Comparison of ENCODE assay signal across 1 fruit fly cellular context in the genomic region with DNA sequence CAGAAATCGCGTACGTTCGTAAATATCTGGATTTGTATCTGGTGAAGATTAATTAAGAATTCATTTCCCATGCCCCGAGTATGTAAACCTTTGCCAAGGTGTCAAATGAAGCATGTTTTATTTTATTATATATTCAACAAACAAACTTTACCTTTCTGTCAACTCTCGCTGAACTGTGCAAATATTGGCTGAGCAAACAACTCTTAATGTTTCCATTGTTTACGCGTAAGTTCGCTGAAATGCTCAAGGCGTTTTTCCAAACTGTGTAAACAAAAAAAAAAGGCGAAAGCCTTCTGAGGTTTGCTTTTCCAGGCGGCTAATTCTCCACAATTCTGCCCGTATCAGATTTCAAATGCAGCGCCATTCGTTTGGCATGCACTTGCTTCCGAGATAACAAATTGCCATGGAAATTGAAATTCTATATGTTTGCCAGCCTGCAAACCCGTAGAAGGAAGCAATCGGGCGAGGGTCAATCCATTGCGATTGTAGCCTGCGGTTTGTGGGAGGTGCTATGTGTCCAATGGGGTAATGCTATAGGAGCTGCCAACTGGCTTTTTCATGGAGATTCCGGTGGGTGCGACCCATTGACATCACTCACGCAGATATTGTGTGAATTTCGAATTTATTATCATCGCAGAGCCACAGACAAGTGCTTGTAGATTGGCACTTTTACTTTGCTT.
TF ChIP-seq lines count a peak whose summit lies in the region.

No protein-coding gene starts in this region.

TF ChIP-seq in whole organism, embryonic, 481 proteins besides CTCF, POLR2A, EP300 and RAD21 (continued from another document and continues in another):
- TF ChIP-seq unpg (GFP tag; optimal IDR thresholded peaks at IDR 0.05; lab: Kevin White, UChicago) = peak; percentile 65
- TF ChIP-seq run (tag; optimal IDR thresholded peaks at IDR 0.05; lab: Kevin White, UChicago) = peak; percentile 13
- no peak for TF ChIP-seq Lim3 (GFP tag; IDR thresholded peaks at IDR 0.05; lab: Robert Waterston, UW)
- no peak for TF ChIP-seq Myb (GFP tag; optimal IDR thresholded peaks at IDR 0.05; lab: Kevin White, UChicago)
- peak; percentile 80 for TF ChIP-seq CG12659 (GFP tag; optimal IDR thresholded peaks at IDR 0.05; lab: Kevin White, UChicago)
- peak; percentile 30 for TF ChIP-seq CG8359 (GFP tag; optimal IDR thresholded peaks at IDR 0.05; lab: Kevin White, UChicago; ENCODE audit: borderline replicate concordance)
- peak; percentile 11 for TF ChIP-seq CG15601 (tag; optimal IDR thresholded peaks at IDR 0.05; lab: Kevin White, UChicago)
- no peak for TF ChIP-seq Hr78 (GFP tag; optimal IDR thresholded peaks at IDR 0.05; lab: Kevin White, UChicago)
- TF ChIP-seq Antp (GFP tag; optimal IDR thresholded peaks at IDR 0.05; lab: Kevin White, UChicago) = no peak
- peak; percentile 21 for TF ChIP-seq Ets97D (GFP tag; optimal IDR thresholded peaks at IDR 0.05; lab: Kevin White, UChicago)
- TF ChIP-seq phol (tag; optimal IDR thresholded peaks at IDR 0.05; lab: Kevin White, UChicago) = no peak
- peak; percentile 68 for TF ChIP-seq CG9932 (GFP tag; IDR thresholded peaks at IDR 0.05; lab: Robert Waterston, UW)
- peak in 1 of 2 experiments; percentile 78 for TF ChIP-seq dpn (GFP tag; optimal IDR thresholded peaks at IDR 0.05; lab: Kevin White, UChicago)
- no peak for TF ChIP-seq CG17829 (tag; optimal IDR thresholded peaks at IDR 0.05; lab: Kevin White, UChicago)
- TF ChIP-seq Sry-δ (GFP tag; optimal IDR thresholded peaks at IDR 0.05; lab: Kevin White, UChicago) = peak; percentile 19
- peak; percentile 79 for TF ChIP-seq CG12299 (tag; optimal IDR thresholded peaks at IDR 0.05; lab: Kevin White, UChicago)
- no peak for TF ChIP-seq CG32772 (GFP tag; IDR thresholded peaks at IDR 0.05; lab: Robert Waterston, UW)
- no peak for TF ChIP-seq CG42726 (GFP tag; IDR thresholded peaks at IDR 0.05; lab: Robert Waterston, UW; ENCODE audit: partially characterized antibody)
- TF ChIP-seq ttk (GFP tag; IDR thresholded peaks at IDR 0.05; lab: Robert Waterston, UW) = no peak
- TF ChIP-seq CG13123 (GFP tag; optimal IDR thresholded peaks at IDR 0.05; lab: Kevin White, UChicago) = peak; percentile 12
- peak; percentile 66; the same call in 1 of the 3 replicates for TF ChIP-seq so (GFP tag; IDR thresholded peaks at IDR 0.05; lab: Robert Waterston, UW)
- TF ChIP-seq dimm (GFP tag; IDR thresholded peaks at IDR 0.05; lab: Robert Waterston, UW) = no peak
- TF ChIP-seq dati (GFP tag; IDR thresholded peaks at IDR 0.05; lab: Robert Waterston, UW) = no peak
- TF ChIP-seq Usf (GFP tag; optimal IDR thresholded peaks at IDR 0.05; lab: Kevin White, UChicago) = peak; percentile 14
- no peak for TF ChIP-seq trh (GFP tag; optimal IDR thresholded peaks at IDR 0.05; lab: Kevin White, UChicago)
- peak; percentile 33 for TF ChIP-seq pb (GFP tag; optimal IDR thresholded peaks at IDR 0.05; lab: Kevin White, UChicago)
- TF ChIP-seq slou (GFP tag; optimal IDR thresholded peaks at IDR 0.05; lab: Kevin White, UChicago) = no peak
- no peak for TF ChIP-seq pum (GFP tag; optimal IDR thresholded peaks at IDR 0.05; lab: Kevin White, UChicago)
- no peak for TF ChIP-seq Doc2 (GFP tag; IDR thresholded peaks at IDR 0.05; lab: Robert Waterston, UW)
- peak; percentile 38 for TF ChIP-seq CG7786 (GFP tag; optimal IDR thresholded peaks at IDR 0.05; lab: Kevin White, UChicago)
- TF ChIP-seq tio (GFP tag; optimal IDR thresholded peaks at IDR 0.05; lab: Kevin White, UChicago) = no peak
- TF ChIP-seq sug (tag; optimal IDR thresholded peaks at IDR 0.05; lab: Kevin White, UChicago) = no peak
- no peak for TF ChIP-seq Hr3 (GFP tag; optimal IDR thresholded peaks at IDR 0.05; lab: Kevin White, UChicago)
- no peak for TF ChIP-seq Gug (GFP tag; IDR thresholded peaks at IDR 0.05; lab: Robert Waterston, UW)
- no peak for TF ChIP-seq Scr (GFP tag; IDR thresholded peaks at IDR 0.05; lab: Robert Waterston, UW; ENCODE audit: partially characterized antibody)
- no peak for TF ChIP-seq CG7357 (GFP tag; IDR thresholded peaks at IDR 0.05; lab: Robert Waterston, UW)
- TF ChIP-seq ATbp (GFP tag; optimal IDR thresholded peaks at IDR 0.05; lab: Kevin White, UChicago) = peak; percentile 76
- TF ChIP-seq Eip74EF (GFP tag; optimal IDR thresholded peaks at IDR 0.05; lab: Kevin White, UChicago) = peak in 1 of 2 experiments; percentile 46
- no peak for TF ChIP-seq ro (GFP tag; IDR thresholded peaks at IDR 0.05; lab: Robert Waterston, UW)
- TF ChIP-seq E2f2 (GFP tag; IDR thresholded peaks at IDR 0.05; lab: Robert Waterston, UW) = peak; percentile 35; the same call in 1 of the 2 replicates
- peak; percentile 38 for TF ChIP-seq fu2 (GFP tag; optimal IDR thresholded peaks at IDR 0.05; lab: Kevin White, UChicago)
- no peak for TF ChIP-seq prd (optimal IDR thresholded peaks at IDR 0.05; lab: Kevin White, UChicago)
- no peak for TF ChIP-seq prd (GFP tag; IDR thresholded peaks at IDR 0.05; lab: Robert Waterston, UW)
- TF ChIP-seq GATAe (GFP tag; conservative IDR thresholded peaks at IDR 0.05; lab: Robert Waterston, UW) = no peak
- no peak for TF ChIP-seq ab (GFP tag; optimal IDR thresholded peaks at IDR 0.05; lab: Kevin White, UChicago)
- no peak for TF ChIP-seq CG4730 (GFP tag; IDR thresholded peaks at IDR 0.05; lab: Robert Waterston, UW)
- peak; percentile 51 for TF ChIP-seq fd64A (GFP tag; optimal IDR thresholded peaks at IDR 0.05; lab: Kevin White, UChicago)
- peak; percentile 3 for TF ChIP-seq CG8944 (GFP tag; optimal IDR thresholded peaks at IDR 0.05; lab: Kevin White, UChicago)
- peak; percentile 57 for TF ChIP-seq CG15696 (tag; optimal IDR thresholded peaks at IDR 0.05; lab: Kevin White, UChicago)
- TF ChIP-seq Lhr (GFP tag; optimal IDR thresholded peaks at IDR 0.05; lab: Kevin White, UChicago) = no peak
- peak; percentile 59 for TF ChIP-seq CG17385 (GFP tag; optimal IDR thresholded peaks at IDR 0.05; lab: Kevin White, UChicago)
- peak; percentile 66 for TF ChIP-seq ems (GFP tag; optimal IDR thresholded peaks at IDR 0.05; lab: Kevin White, UChicago)
- TF ChIP-seq lilli (GFP tag; optimal IDR thresholded peaks at IDR 0.05; lab: Kevin White, UChicago) = peak; percentile 49
- TF ChIP-seq CG17802 (tag; optimal IDR thresholded peaks at IDR 0.05; lab: Kevin White, UChicago) = no peak
- TF ChIP-seq bsh (GFP tag; optimal IDR thresholded peaks at IDR 0.05; lab: Kevin White, UChicago) = no peak
- peak; percentile 71 for TF ChIP-seq CG12744 (GFP tag; optimal IDR thresholded peaks at IDR 0.05; lab: Kevin White, UChicago)
- TF ChIP-seq Fer1 (GFP tag; optimal IDR thresholded peaks at IDR 0.05; lab: Kevin White, UChicago) = peak; percentile 92
- peak; percentile 47; the same call in 1 of the 2 replicates for TF ChIP-seq Nf-YA (GFP tag; IDR thresholded peaks at IDR 0.05; lab: Robert Waterston, UW)
- 0 out of 3 replicates have a peak, but pooled peaks have one; percentile 9 for TF ChIP-seq otp (GFP tag; IDR thresholded peaks at IDR 0.05; lab: Robert Waterston, UW)
- TF ChIP-seq danr (GFP tag; IDR thresholded peaks at IDR 0.05; lab: Robert Waterston, UW) = no peak
- no peak for TF ChIP-seq CG18764 (GFP tag; optimal IDR thresholded peaks at IDR 0.05; lab: Kevin White, UChicago)
- TF ChIP-seq Hey (tag; optimal IDR thresholded peaks at IDR 0.05; lab: Kevin White, UChicago) = peak; percentile 77
- TF ChIP-seq zen2 (GFP tag; IDR thresholded peaks at IDR 0.05; lab: Robert Waterston, UW; ENCODE audit: partially characterized antibody) = no peak
- TF ChIP-seq hth (optimal IDR thresholded peaks at IDR 0.05; lab: Kevin White, UChicago) = no peak
- no peak for TF ChIP-seq CG3726 (GFP tag; IDR thresholded peaks at IDR 0.05; lab: Robert Waterston, UW)
- no peak for TF ChIP-seq MESR4 (GFP tag; optimal IDR thresholded peaks at IDR 0.05; lab: Kevin White, UChicago)
- peak; percentile 77 for TF ChIP-seq CG17359 (tag; optimal IDR thresholded peaks at IDR 0.05; lab: Kevin White, UChicago)
- TF ChIP-seq lmd (GFP tag; IDR thresholded peaks at IDR 0.05; lab: Robert Waterston, UW) = no peak; the same call in 1 of the 2 replicates
- peak; percentile 17 for TF ChIP-seq CG13775 (GFP tag; optimal IDR thresholded peaks at IDR 0.05; lab: Kevin White, UChicago)
- TF ChIP-seq emc (GFP tag; optimal IDR thresholded peaks at IDR 0.05; lab: Kevin White, UChicago) = peak; percentile 42
- no peak for TF ChIP-seq az2 (GFP tag; optimal IDR thresholded peaks at IDR 0.05; lab: Kevin White, UChicago)
- TF ChIP-seq her (GFP tag; optimal IDR thresholded peaks at IDR 0.05; lab: Kevin White, UChicago) = peak; percentile 53
- no peak for TF ChIP-seq CG4820 (GFP tag; optimal IDR thresholded peaks at IDR 0.05; lab: Kevin White, UChicago)
- peak; percentile 57; the same call in 1 of the 2 replicates for TF ChIP-seq Xrp1 (GFP tag; IDR thresholded peaks at IDR 0.05; lab: Robert Waterston, UW)
- TF ChIP-seq CG2712 (tag; optimal IDR thresholded peaks at IDR 0.05; lab: Kevin White, UChicago) = no peak
- TF ChIP-seq mld (GFP tag; IDR thresholded peaks at IDR 0.05; lab: Robert Waterston, UW; ENCODE audit: partially characterized antibody) = no peak
- TF ChIP-seq Dp (GFP tag; optimal IDR thresholded peaks at IDR 0.05; lab: Kevin White, UChicago) = no peak
- peak; percentile 25; the same call in 1 of the 3 replicates for TF ChIP-seq tgo (GFP tag; IDR thresholded peaks at IDR 0.05; lab: Robert Waterston, UW)
- peak; percentile 46 for TF ChIP-seq pfk (GFP tag; optimal IDR thresholded peaks at IDR 0.05; lab: Kevin White, UChicago)
- TF ChIP-seq Mrtf (GFP tag; IDR thresholded peaks at IDR 0.05; lab: Robert Waterston, UW) = 0 out of 3 replicates have a peak, but pooled peaks have one; percentile 11
- peak; percentile 19 for TF ChIP-seq fd96Cb (tag; optimal IDR thresholded peaks at IDR 0.05; lab: Kevin White, UChicago)
- TF ChIP-seq hbn (GFP tag; IDR thresholded peaks at IDR 0.05; lab: Robert Waterston, UW; ENCODE audit: partially characterized antibody) = no peak
- TF ChIP-seq CG5953 (GFP tag; IDR thresholded peaks at IDR 0.05; lab: Robert Waterston, UW) = 0 out of 2 replicates have a peak, but pooled peaks have one; percentile 50
- peak; percentile 27; the same call in 1 of the 2 replicates for TF ChIP-seq HLH3B (GFP tag; IDR thresholded peaks at IDR 0.05; lab: Robert Waterston, UW)
- no peak for TF ChIP-seq amos (GFP tag; IDR thresholded peaks at IDR 0.05; lab: Robert Waterston, UW; ENCODE audit: partially characterized antibody)
- TF ChIP-seq twi (tag; optimal IDR thresholded peaks at IDR 0.05; lab: Kevin White, UChicago) = no peak
- no peak for TF ChIP-seq br (optimal IDR thresholded peaks at IDR 0.05; lab: Kevin White, UChicago)
- TF ChIP-seq CG31388 (GFP tag; optimal IDR thresholded peaks at IDR 0.05; lab: Kevin White, UChicago) = peak; percentile 16
- TF ChIP-seq rib (GFP tag; IDR thresholded peaks at IDR 0.05; lab: Robert Waterston, UW) = peak; percentile 93
- TF ChIP-seq grn (GFP tag; optimal IDR thresholded peaks at IDR 0.05; lab: Kevin White, UChicago) = peak; percentile 57
- peak; percentile 78 for TF ChIP-seq CG9817 (tag; optimal IDR thresholded peaks at IDR 0.05; lab: Kevin White, UChicago)
- peak; percentile 94 for TF ChIP-seq Hmr (GFP tag; optimal IDR thresholded peaks at IDR 0.05; lab: Kevin White, UChicago)
- TF ChIP-seq CG3995 (GFP tag; optimal IDR thresholded peaks at IDR 0.05; lab: Kevin White, UChicago) = peak; percentile 62
- TF ChIP-seq CG8478 (optimal IDR thresholded peaks at IDR 0.05; lab: Kevin White, UChicago) = no peak
- TF ChIP-seq gfzf (GFP tag; optimal IDR thresholded peaks at IDR 0.05; lab: Kevin White, UChicago) = no peak
- no peak for TF ChIP-seq sna (GFP tag; IDR thresholded peaks at IDR 0.05; lab: Robert Waterston, UW; ENCODE audit: partially characterized antibody)
- TF ChIP-seq Atf-2 (GFP tag; optimal IDR thresholded peaks at IDR 0.05; lab: Kevin White, UChicago) = no peak
- TF ChIP-seq CG1024 (GFP tag; IDR thresholded peaks at IDR 0.05; lab: Robert Waterston, UW) = no peak
- peak; percentile 88 for TF ChIP-seq Fer3 (tag; optimal IDR thresholded peaks at IDR 0.05; lab: Kevin White, UChicago)
- peak; percentile 63 for TF ChIP-seq CG33213 (GFP tag; optimal IDR thresholded peaks at IDR 0.05; lab: Kevin White, UChicago)
- no peak for TF ChIP-seq gcm (GFP tag; optimal IDR thresholded peaks at IDR 0.05; lab: Kevin White, UChicago)
- peak; percentile 78 for TF ChIP-seq cwo (GFP tag; optimal IDR thresholded peaks at IDR 0.05; lab: Kevin White, UChicago)
- peak; percentile 80 for TF ChIP-seq Dek (tag; optimal IDR thresholded peaks at IDR 0.05; lab: Kevin White, UChicago)
- TF ChIP-seq CG3163 (GFP tag; optimal IDR thresholded peaks at IDR 0.05; lab: Kevin White, UChicago) = peak; percentile 16
- TF ChIP-seq CoRest (tag; optimal IDR thresholded peaks at IDR 0.05; lab: Kevin White, UChicago) = peak; percentile 62
- TF ChIP-seq CG15269 (tag; optimal IDR thresholded peaks at IDR 0.05; lab: Kevin White, UChicago) = peak; percentile 67
- TF ChIP-seq Poxn (GFP tag; IDR thresholded peaks at IDR 0.05; lab: Robert Waterston, UW) = peak; percentile 41; the same call in 1 of the 2 replicates
- TF ChIP-seq D19A (tag; optimal IDR thresholded peaks at IDR 0.05; lab: Kevin White, UChicago) = no peak
- TF ChIP-seq sim (GFP tag; IDR thresholded peaks at IDR 0.05; lab: Robert Waterston, UW) = 0 out of 2 replicates have a peak, but pooled peaks have one; percentile 26
- no peak for TF ChIP-seq dmrt11E (tag; optimal IDR thresholded peaks at IDR 0.05; lab: Kevin White, UChicago)
- TF ChIP-seq CG15011 (GFP tag; optimal IDR thresholded peaks at IDR 0.05; lab: Kevin White, UChicago) = peak; percentile 92
- no peak for TF ChIP-seq CG2202 (tag; optimal IDR thresholded peaks at IDR 0.05; lab: Kevin White, UChicago)
- no peak for TF ChIP-seq CG1603 (tag; optimal IDR thresholded peaks at IDR 0.05; lab: Kevin White, UChicago)
- peak; percentile 33 for TF ChIP-seq slbo (GFP tag; IDR thresholded peaks at IDR 0.05; lab: Robert Waterston, UW)
- TF ChIP-seq CG9797 (GFP tag; optimal IDR thresholded peaks at IDR 0.05; lab: Kevin White, UChicago) = no peak
- no peak for TF ChIP-seq cg (GFP tag; optimal IDR thresholded peaks at IDR 0.05; lab: Kevin White, UChicago)
- TF ChIP-seq CG9215 (GFP tag; IDR thresholded peaks at IDR 0.05; lab: Robert Waterston, UW) = no peak
- no peak for TF ChIP-seq HLHmδ (GFP tag; optimal IDR thresholded peaks at IDR 0.05; lab: Kevin White, UChicago)
- peak; percentile 71 for TF ChIP-seq crc (GFP tag; optimal IDR thresholded peaks at IDR 0.05; lab: Kevin White, UChicago)
- TF ChIP-seq BtbVII (GFP tag; optimal IDR thresholded peaks at IDR 0.05; lab: Kevin White, UChicago) = peak; percentile 96
- TF ChIP-seq CG11504 (tag; optimal IDR thresholded peaks at IDR 0.05; lab: Kevin White, UChicago) = no peak
- no peak for TF ChIP-seq Dip2 (GFP tag; IDR thresholded peaks at IDR 0.05; lab: Robert Waterston, UW)
- TF ChIP-seq crol (GFP tag; IDR thresholded peaks at IDR 0.05; lab: Robert Waterston, UW) = no peak
- no peak for TF ChIP-seq CG6254 (GFP tag; optimal IDR thresholded peaks at IDR 0.05; lab: Kevin White, UChicago)
